Fruit fly (Drosophila melanogaster) Kc167 (cell line): ENCODE data around the gene aay.

Source experiments
- Sin3A ChIP-seq: fragments of >200 bp; optimal IDR thresholded peaks from 2 replicates; lab custom pipeline; 2018; ENCODE audit warnings: missing external identifiers
- insv ChIP-seq: fragments of >200 bp; optimal IDR thresholded peaks from 3 replicates; lab custom pipeline; 2018; ENCODE audit warnings: missing external identifiers

dm6 chr3L:9399855-9400254, 23.2 kb upstream of the aay start:
- TF ChIP-seq insv (lab: Kevin White, UChicago) = no peak
- TF ChIP-seq Sin3A (lab: Kevin White, UChicago) = no peak
